Worm (Caenorhabditis elegans): ENCODE results near the gene cki-1.

cki-1 gene

ce11 chrII:7819359-7819758 lies 8.3 kb downstream of the cki-1 start:
- TF ChIP-seq nhr-23 (tag; optimal IDR thresholded peaks at IDR 0.05) (no peak), R02D3.7 (tag; optimal IDR thresholded peaks at IDR 0.05) (no peak), fkh-2 (tag; optimal IDR thresholded peaks at IDR 0.05) (no peak)

- TF ChIP-seq ZK546.5 (tag; optimal IDR thresholded peaks at IDR 0.05) (no peak), ceh-16 (tag; optimal IDR thresholded peaks at IDR 0.05) (no peak), fkh-2 (tag; optimal IDR thresholded peaks at IDR 0.05) (no peak), elt-3 (tag; optimal IDR thresholded peaks at IDR 0.05) (no peak), tbx-2 (tag; optimal IDR thresholded peaks at IDR 0.05) (no peak), mdl-1 (tag; optimal IDR thresholded peaks at IDR 0.05) (no peak), nhr-77 (tag; optimal IDR thresholded peaks at IDR 0.05) (no peak), unc-62 (GFP tag; optimal IDR thresholded peaks at IDR 0.05) (no peak), hmg-11 (tag; optimal IDR thresholded peaks at IDR 0.05) (no peak), ztf-11 (tag; optimal IDR thresholded peaks at IDR 0.05) (no peak), nhr-12 (tag; optimal IDR thresholded peaks at IDR 0.05) (no peak), nhr-28 (tag; optimal IDR thresholded peaks at IDR 0.05) (no peak), sea-2 (GFP tag; optimal IDR thresholded peaks at IDR 0.05) (no peak), egl-5 (tag; optimal IDR thresholded peaks at IDR 0.05) (no peak), ceh-82 (tag; optimal IDR thresholded peaks at IDR 0.05) (no peak), lin-15B (tag; optimal IDR thresholded peaks at IDR 0.05) (no peak), unc-39 (tag; optimal IDR thresholded peaks at IDR 0.05) (no peak), ceh-28 (tag; optimal IDR thresholded peaks at IDR 0.05) (no peak), elt-2 (tag; optimal IDR thresholded peaks at IDR 0.05) (no peak)
Measured at ce11 chrII:7822454-7822853, 11.4 kb downstream of the cki-1 start, which contains the start of gene irld-47. irld-47 (minus strand) TSS chrII:7822554.

ce11 chrII:7825107-7825506 lies 14.1 kb downstream of the cki-1 start, which contains the start of gene srw-62:
srw-62 (plus strand) TSS chrII:7825407.
- TF ChIP-seq egl-5 (tag; optimal IDR thresholded peaks at IDR 0.05) (no peak), aly-2 (tag; optimal IDR thresholded peaks at IDR 0.05) (no peak), sea-2 (GFP tag; optimal IDR thresholded peaks at IDR 0.05) (no peak), mdl-1 (tag; optimal IDR thresholded peaks at IDR 0.05) (no peak), elt-3 (tag; optimal IDR thresholded peaks at IDR 0.05) (no peak), ceh-16 (tag; optimal IDR thresholded peaks at IDR 0.05) (no peak), ama-1 (optimal IDR thresholded peaks at IDR 0.05) (no peak), ztf-4 (tag; optimal IDR thresholded peaks at IDR 0.05) (no peak), nhr-77 (tag; optimal IDR thresholded peaks at IDR 0.05) (no peak), fkh-2 (tag; optimal IDR thresholded peaks at IDR 0.05) (no peak)

ce11 chrII:7827883-7828282 lies 16.8 kb downstream of the cki-1 start:
- TF ChIP-seq nhr-11 (tag; optimal IDR thresholded peaks at IDR 0.05), result no peak
- no peak for TF ChIP-seq ama-1 (optimal IDR thresholded peaks at IDR 0.05)
- TF ChIP-seq unc-39 (tag; optimal IDR thresholded peaks at IDR 0.05), result no peak
- no peak for TF ChIP-seq lin-39 (tag; optimal IDR thresholded peaks at IDR 0.05)
- TF ChIP-seq fkh-2 (tag; optimal IDR thresholded peaks at IDR 0.05), result no peak
- no peak for TF ChIP-seq elt-3 (tag; optimal IDR thresholded peaks at IDR 0.05)
- no peak for TF ChIP-seq nhr-25 (tag; optimal IDR thresholded peaks at IDR 0.05)
- no peak for TF ChIP-seq nhr-28 (tag; optimal IDR thresholded peaks at IDR 0.05)
- no peak for TF ChIP-seq nhr-76 (tag; optimal IDR thresholded peaks at IDR 0.05)
- no peak for TF ChIP-seq tbx-2 (tag; optimal IDR thresholded peaks at IDR 0.05)
- no peak for TF ChIP-seq nfya-1 (tag; optimal IDR thresholded peaks at IDR 0.05; ENCODE audit: insufficient read depth)
- no peak for TF ChIP-seq fkh-10 (GFP tag; optimal IDR thresholded peaks at IDR 0.05)
- no peak for TF ChIP-seq ztf-11 (tag; optimal IDR thresholded peaks at IDR 0.05)
- no peak for TF ChIP-seq pha-4 (tag; optimal IDR thresholded peaks at IDR 0.05)
- no peak for TF ChIP-seq ceh-82 (tag; optimal IDR thresholded peaks at IDR 0.05)
- no peak for TF ChIP-seq jun-1 (tag; optimal IDR thresholded peaks at IDR 0.05)

ce11 chrII:7829616-7830015 lies 18.6 kb downstream of the cki-1 start:
- TF ChIP-seq skn-1 (tag; optimal IDR thresholded peaks at IDR 0.05) (no peak), nhr-12 (tag; optimal IDR thresholded peaks at IDR 0.05) (no peak), nhr-11 (tag; optimal IDR thresholded peaks at IDR 0.05) (no peak), fos-1 (tag; optimal IDR thresholded peaks at IDR 0.05) (no peak), egl-5 (tag; optimal IDR thresholded peaks at IDR 0.05) (no peak), lin-15B (tag; optimal IDR thresholded peaks at IDR 0.05) (no peak), fkh-2 (tag; optimal IDR thresholded peaks at IDR 0.05) (no peak), lin-39 (tag; optimal IDR thresholded peaks at IDR 0.05) (no peak), ceh-9 (tag; optimal IDR thresholded peaks at IDR 0.05) (no peak), elt-3 (tag; optimal IDR thresholded peaks at IDR 0.05) (no peak), mml-1 (tag; optimal IDR thresholded peaks at IDR 0.05) (no peak), tbx-2 (tag; optimal IDR thresholded peaks at IDR 0.05) (no peak)

Data from whole organism, L3 larva.